Fruit fly (Drosophila melanogaster): Measurements from ENCODE around the gene TotE.

Gene TotE

dm6 chr2L:19865539-19866068, 47.7 kb downstream of the TotE start (continued):
- peak; percentile 78 for TF ChIP-seq psq (GFP tag; optimal IDR thresholded peaks at IDR 0.05)
- peak; percentile 88 for TF ChIP-seq Asciz (GFP tag; optimal IDR thresholded peaks at IDR 0.05)
- peak; percentile 92 for TF ChIP-seq Aef1 (GFP tag; IDR thresholded peaks at IDR 0.05)
- peak; percentile 84 for TF ChIP-seq CG10321 (GFP tag; IDR thresholded peaks at IDR 0.05)
- peak; percentile 94 for TF ChIP-seq CG2202 (tag; optimal IDR thresholded peaks at IDR 0.05)
- peak; percentile 88 for TF ChIP-seq CG6272 (GFP tag; IDR thresholded peaks at IDR 0.05)
- no peak for TF ChIP-seq nerfin-2 (GFP tag; IDR thresholded peaks at IDR 0.05; ENCODE audit: partially characterized antibody)
- TF ChIP-seq nerfin-1 (tag; optimal IDR thresholded peaks at IDR 0.05), result peak; percentile 84
- TF ChIP-seq Dbx (GFP tag; IDR thresholded peaks at IDR 0.05), result peak; percentile 92
- TF ChIP-seq CG15696 (tag; optimal IDR thresholded peaks at IDR 0.05), result peak; percentile 77
- TF ChIP-seq CG6175 (GFP tag; IDR thresholded peaks at IDR 0.05), result peak; percentile 62; the same call in 1 of the 3 replicates
- TF ChIP-seq CG16863 (GFP tag; optimal IDR thresholded peaks at IDR 0.05), result peak; percentile 96
- peak; percentile 90 for TF ChIP-seq Atf3 (GFP tag; optimal IDR thresholded peaks at IDR 0.05)
- TF ChIP-seq ewg (GFP tag; optimal IDR thresholded peaks at IDR 0.05), result peak; percentile 92
- peak; percentile 79 for TF ChIP-seq CG31365 (tag; optimal IDR thresholded peaks at IDR 0.05)
- peak; percentile 90 for TF ChIP-seq CG14710 (tag; optimal IDR thresholded peaks at IDR 0.05)
- TF ChIP-seq chinmo (GFP tag; IDR thresholded peaks at IDR 0.05; ENCODE audit: partially characterized antibody), result peak; percentile 70; the same call in 1 of the 4 replicates
- TF ChIP-seq CG7745 (tag; optimal IDR thresholded peaks at IDR 0.05), result peak; percentile 73
- peak; percentile 82 for TF ChIP-seq luna (GFP tag; optimal IDR thresholded peaks at IDR 0.05)
- peak; percentile 92 for TF ChIP-seq Hr3 (GFP tag; optimal IDR thresholded peaks at IDR 0.05)
- no peak for TF ChIP-seq ato (GFP tag; IDR thresholded peaks at IDR 0.05; ENCODE audit: partially characterized antibody)
- TF ChIP-seq CG9727 (GFP tag; optimal IDR thresholded peaks at IDR 0.05), result peak; percentile 78
- TF ChIP-seq aop (GFP tag; IDR thresholded peaks at IDR 0.05), result peak; percentile 87
- TF ChIP-seq dmrt99B (tag; optimal IDR thresholded peaks at IDR 0.05), result peak; percentile 94
- TF ChIP-seq BEAF-32 (GFP tag; optimal IDR thresholded peaks at IDR 0.05), result peak; percentile 2
- peak; percentile 60 for TF ChIP-seq emc (GFP tag; optimal IDR thresholded peaks at IDR 0.05)
- TF ChIP-seq CG17186 (GFP tag; optimal IDR thresholded peaks at IDR 0.05), result peak; percentile 54
- peak; percentile 92 for TF ChIP-seq CG11723 (GFP tag; optimal IDR thresholded peaks at IDR 0.05)
- TF ChIP-seq Rx (GFP tag; IDR thresholded peaks at IDR 0.05), result peak; percentile 90
- TF ChIP-seq ash1 (GFP tag; optimal IDR thresholded peaks at IDR 0.05), result peak; percentile 45
- TF ChIP-seq unc-4 (GFP tag; IDR thresholded peaks at IDR 0.05; ENCODE audit: partially characterized antibody), result no peak
- TF ChIP-seq CG13424 (tag; optimal IDR thresholded peaks at IDR 0.05), result peak; percentile 96
- peak; percentile 16 for TF ChIP-seq CG15479 (GFP tag; optimal IDR thresholded peaks at IDR 0.05)
- peak; percentile 93 for TF ChIP-seq Blimp-1 (GFP tag; optimal IDR thresholded peaks at IDR 0.05)
- TF ChIP-seq lmd (GFP tag; IDR thresholded peaks at IDR 0.05), result peak; percentile 89
- peak; percentile 95 for TF ChIP-seq CG17361 (GFP tag; IDR thresholded peaks at IDR 0.05)
- TF ChIP-seq Hmr (GFP tag; optimal IDR thresholded peaks at IDR 0.05), result peak; percentile 95
- peak; percentile 92 for TF ChIP-seq CG43689 (GFP tag; IDR thresholded peaks at IDR 0.05)
- peak; percentile 93 for TF ChIP-seq CG32532 (GFP tag; IDR thresholded peaks at IDR 0.05)
- peak; percentile 94 for TF ChIP-seq CG2889 (GFP tag; IDR thresholded peaks at IDR 0.05)
- TF ChIP-seq vvl (GFP tag; IDR thresholded peaks at IDR 0.05), result peak; percentile 97
- no peak for TF ChIP-seq pita (GFP tag; optimal IDR thresholded peaks at IDR 0.05)
- TF ChIP-seq CG17385 (GFP tag; optimal IDR thresholded peaks at IDR 0.05), result peak; percentile 90
- TF ChIP-seq dmrt11E (tag; optimal IDR thresholded peaks at IDR 0.05), result peak; percentile 95
- TF ChIP-seq Fer3 (tag; optimal IDR thresholded peaks at IDR 0.05), result peak; percentile 92
- peak; percentile 48; the same call in 1 of the 2 replicates for TF ChIP-seq Dip2 (GFP tag; IDR thresholded peaks at IDR 0.05)
- peak; percentile 97 for TF ChIP-seq ken (GFP tag; IDR thresholded peaks at IDR 0.05)
- TF ChIP-seq CG1233 (GFP tag; optimal IDR thresholded peaks at IDR 0.05), result peak; percentile 90
- TF ChIP-seq CG3407 (GFP tag; optimal IDR thresholded peaks at IDR 0.05), result peak; percentile 95

All from whole organism, embryonic.